Fruit fly (Drosophila melanogaster): ENCODE data around the gene Tango4.
A peak's percentile ranks its signal among the peaks of the same experiment; 100 is the strongest.

Gene Tango4

dm6 chrX:12020857-12021256 is at the start of gene Tango4:
Gene Tango4 (plus strand): TSS chrX:12021068.
- no peak for TF ChIP-seq CG8478 (optimal IDR thresholded peaks at IDR 0.05)

dm6 chrX:11983838-11984237 is 37.0 kb upstream of the Tango4 start:
- TF ChIP-seq CG8478 (optimal IDR thresholded peaks at IDR 0.05): no peak
- no peak for TF ChIP-seq CTCF (optimal IDR thresholded peaks at IDR 0.05)

dm6 chrX:11984987-11985386 is 35.9 kb upstream of the Tango4 start, which contains the start of gene cac:
Gene cac (minus strand): TSS chrX:11985087.
- TF ChIP-seq CG8478 (optimal IDR thresholded peaks at IDR 0.05) (no peak), CTCF (optimal IDR thresholded peaks at IDR 0.05) (no peak)

- no peak for TF ChIP-seq CTCF (optimal IDR thresholded peaks at IDR 0.05)
- no peak for TF ChIP-seq CG8478 (optimal IDR thresholded peaks at IDR 0.05)
Observed at dm6 chrX:11987664-11988063, 33.2 kb upstream of the Tango4 start, which contains the start of gene gd. Gene gd (minus strand): TSS chrX:11987764.

dm6 chrX:11988912-11989311 is 32.0 kb upstream of the Tango4 start, which contains the start of gene tsg:
Gene tsg (minus strand): TSS chrX:11988948.
- TF ChIP-seq CTCF (optimal IDR thresholded peaks at IDR 0.05) (no peak), CG8478 (optimal IDR thresholded peaks at IDR 0.05) (no peak)

- no peak for TF ChIP-seq CG8478 (optimal IDR thresholded peaks at IDR 0.05)
- no peak for TF ChIP-seq CTCF (optimal IDR thresholded peaks at IDR 0.05)
Observed at dm6 chrX:11992668-11993067, 28.2 kb upstream of the Tango4 start, which contains the start of gene CG18130. Gene CG18130 (minus strand): TSS chrX:11992768.

- TF ChIP-seq CTCF (optimal IDR thresholded peaks at IDR 0.05) (no peak), CG8478 (optimal IDR thresholded peaks at IDR 0.05) (no peak)
Observed at dm6 chrX:11993279-11993678, 27.6 kb upstream of the Tango4 start.

- TF ChIP-seq CG8478 (optimal IDR thresholded peaks at IDR 0.05): no peak
- TF ChIP-seq CTCF (optimal IDR thresholded peaks at IDR 0.05): no peak
Observed at dm6 chrX:11999974-12000618, 20.8 kb upstream of the Tango4 start.

- TF ChIP-seq CTCF (optimal IDR thresholded peaks at IDR 0.05) (no peak), CG8478 (optimal IDR thresholded peaks at IDR 0.05) (no peak)
Observed at dm6 chrX:12001005-12001404, 19.9 kb upstream of the Tango4 start.

- TF ChIP-seq CG8478 (optimal IDR thresholded peaks at IDR 0.05) (no peak), CTCF (optimal IDR thresholded peaks at IDR 0.05) (no peak)
Observed at dm6 chrX:12003437-12004394, 17.2 kb upstream of the Tango4 start, which contains the start of gene fw. Gene fw (minus strand): TSS chrX:12003914.

dm6 chrX:12004395-12004768 is 16.5 kb upstream of the Tango4 start:
- TF ChIP-seq CG8478 (optimal IDR thresholded peaks at IDR 0.05) (no peak), CTCF (optimal IDR thresholded peaks at IDR 0.05) (no peak)

dm6 chrX:12006678-12007441 is 14.0 kb upstream of the Tango4 start, which contains the start of gene CG1806:
Gene CG1806 (plus strand): TSS chrX:12007176.
- TF ChIP-seq CTCF (optimal IDR thresholded peaks at IDR 0.05) (no peak), CG8478 (optimal IDR thresholded peaks at IDR 0.05) (no peak)

dm6 chrX:12007593-12007992 is 13.3 kb upstream of the Tango4 start:
- no peak for TF ChIP-seq CG8478 (optimal IDR thresholded peaks at IDR 0.05)

dm6 chrX:12012149-12013097 is 8.4 kb upstream of the Tango4 start, which contains the start of the genes CG1492 and regucalcin:
Gene CG1492 (minus strand): TSS chrX:12012211.
Gene regucalcin (plus strand): TSS chrX:12012377.
- TF ChIP-seq CG8478 (optimal IDR thresholded peaks at IDR 0.05): no peak
- TF ChIP-seq CTCF (optimal IDR thresholded peaks at IDR 0.05): peak; percentile 50 to 54
